Fruit fly (Drosophila melanogaster): ENCODE results near the gene CG13085.

DNA sequence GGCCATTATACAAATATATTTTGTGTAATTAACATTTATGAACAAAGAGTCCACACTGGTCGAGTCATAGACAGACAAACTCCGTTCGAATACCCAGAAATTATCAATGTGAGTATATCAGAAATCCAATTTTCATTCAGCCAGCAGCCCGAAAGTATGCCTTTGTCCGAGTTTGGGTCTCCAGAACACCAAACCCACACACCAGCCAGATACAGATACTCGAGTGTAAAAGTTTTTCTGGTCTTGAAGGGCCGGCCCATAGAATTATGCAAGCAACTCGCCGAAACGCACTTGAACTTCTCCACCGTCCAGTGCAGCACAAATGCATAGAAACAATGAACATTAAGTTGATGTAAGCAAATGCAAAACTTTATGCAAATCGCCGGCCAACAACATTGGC lies 45.2 kb upstream of the CG13085 start:
- TF ChIP-seq usp (GFP tag; optimal IDR thresholded peaks at IDR 0.05) = no peak
- no peak for TF ChIP-seq CG8478 (optimal IDR thresholded peaks at IDR 0.05)
- no peak for TF ChIP-seq pan (optimal IDR thresholded peaks at IDR 0.05)

Measured in whole organism.